Worm (Caenorhabditis elegans): Measurements from ENCODE around the gene H06I04.6.

The H06I04.6 gene

DNA sequence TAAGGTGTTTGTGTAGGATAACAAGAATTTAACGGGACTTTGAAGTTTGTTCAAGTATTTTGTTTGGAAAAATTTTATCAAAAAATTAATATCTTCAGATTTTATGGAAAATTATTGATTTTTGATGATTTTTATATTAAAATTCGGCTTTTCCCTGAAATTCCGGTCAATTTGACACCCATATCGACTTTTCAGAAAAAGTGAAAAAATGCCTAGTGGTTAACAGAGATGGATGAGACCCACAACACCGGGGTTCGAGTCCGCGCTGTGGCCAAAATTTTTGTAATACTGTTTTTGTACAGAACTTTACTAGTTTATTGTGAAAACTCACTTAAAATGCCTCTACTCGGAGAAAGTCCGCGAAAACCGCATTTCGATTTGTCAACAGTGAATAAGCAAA lies 45.4 kb upstream of the H06I04.6 start:
- TF ChIP-seq ceh-2 (tag; optimal IDR thresholded peaks at IDR 0.05) = no peak
- TF ChIP-seq ceh-9 (tag; optimal IDR thresholded peaks at IDR 0.05) = no peak
- TF ChIP-seq ceh-34 (tag; optimal IDR thresholded peaks at IDR 0.05) = no peak

DNA sequence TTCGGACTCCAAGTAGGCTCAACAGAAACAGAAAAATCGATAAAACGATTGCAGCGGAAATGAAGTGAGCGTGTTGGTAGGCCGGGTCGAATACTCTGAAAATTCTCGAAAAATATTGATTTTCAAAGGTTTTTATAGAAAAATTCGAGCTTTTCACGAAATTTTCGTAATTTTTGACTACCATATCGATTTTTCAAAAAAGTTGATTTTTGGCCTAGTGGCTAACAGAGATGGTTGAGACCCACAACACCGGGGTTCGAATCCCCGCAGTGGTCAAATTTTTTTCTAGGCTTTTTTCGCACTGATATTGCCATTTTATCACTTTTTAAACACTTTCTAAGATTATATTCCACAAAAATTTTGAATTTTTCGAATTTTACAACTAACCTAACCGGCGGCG lies 44.7 kb upstream of the H06I04.6 start:
- no peak for TF ChIP-seq ceh-22 (tag; optimal IDR thresholded peaks at IDR 0.05)
- TF ChIP-seq unc-55 (GFP tag; optimal IDR thresholded peaks at IDR 0.05) = no peak
- no peak for TF ChIP-seq ceh-9 (tag; optimal IDR thresholded peaks at IDR 0.05)
- no peak for TF ChIP-seq Y22D7AL.16 (tag; optimal IDR thresholded peaks at IDR 0.05)
- no peak for TF ChIP-seq C08G9.2 (tag; optimal IDR thresholded peaks at IDR 0.05)
- no peak for TF ChIP-seq ceh-45 (GFP tag; IDR thresholded peaks at IDR 0.05)
- no peak for TF ChIP-seq zip-5 (tag; optimal IDR thresholded peaks at IDR 0.05)
- TF ChIP-seq pros-1 (tag; optimal IDR thresholded peaks at IDR 0.05) = no peak
- TF ChIP-seq sox-4 (tag; optimal IDR thresholded peaks at IDR 0.05) = no peak
- TF ChIP-seq nhr-232 (tag; optimal IDR thresholded peaks at IDR 0.05) = no peak
- no peak for TF ChIP-seq hlh-6 (tag; optimal IDR thresholded peaks at IDR 0.05)
- no peak for TF ChIP-seq ceh-31 (tag; optimal IDR thresholded peaks at IDR 0.05)
- TF ChIP-seq lim-6 (tag; optimal IDR thresholded peaks at IDR 0.05) = no peak
- no peak for TF ChIP-seq pag-3 (tag; optimal IDR thresholded peaks at IDR 0.05; ENCODE audit: borderline replicate concordance)
- TF ChIP-seq hlh-15 (tag; optimal IDR thresholded peaks at IDR 0.05) = no peak

DNA sequence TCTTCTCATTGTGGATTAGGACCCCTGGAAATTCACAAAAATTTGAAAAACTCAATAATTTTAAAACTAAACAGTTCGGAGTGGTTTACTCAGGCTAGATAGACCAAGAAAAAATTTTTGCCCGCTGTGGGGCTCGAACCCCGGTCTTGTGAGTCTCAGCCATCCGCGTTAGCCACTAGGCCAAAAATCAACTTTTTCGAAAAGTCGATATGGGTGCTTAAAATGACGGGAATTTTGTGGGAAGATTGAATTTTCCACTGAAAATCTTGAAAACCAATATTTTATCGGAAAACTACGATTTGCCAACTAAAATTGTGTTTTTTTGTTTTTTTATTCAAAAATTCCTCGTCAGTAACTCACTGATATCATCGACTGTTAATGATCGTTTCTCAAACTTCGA lies 43.4 kb upstream of the H06I04.6 start:
- no peak for TF ChIP-seq pha-4 (tag; optimal IDR thresholded peaks at IDR 0.05)
- no peak for TF ChIP-seq elt-2 (tag; optimal IDR thresholded peaks at IDR 0.05)
- TF ChIP-seq unc-55 (GFP tag; optimal IDR thresholded peaks at IDR 0.05) = no peak
- TF ChIP-seq gmeb-2 (tag; optimal IDR thresholded peaks at IDR 0.05) = no peak
- TF ChIP-seq odd-2 (tag; optimal IDR thresholded peaks at IDR 0.05) = no peak

DNA sequence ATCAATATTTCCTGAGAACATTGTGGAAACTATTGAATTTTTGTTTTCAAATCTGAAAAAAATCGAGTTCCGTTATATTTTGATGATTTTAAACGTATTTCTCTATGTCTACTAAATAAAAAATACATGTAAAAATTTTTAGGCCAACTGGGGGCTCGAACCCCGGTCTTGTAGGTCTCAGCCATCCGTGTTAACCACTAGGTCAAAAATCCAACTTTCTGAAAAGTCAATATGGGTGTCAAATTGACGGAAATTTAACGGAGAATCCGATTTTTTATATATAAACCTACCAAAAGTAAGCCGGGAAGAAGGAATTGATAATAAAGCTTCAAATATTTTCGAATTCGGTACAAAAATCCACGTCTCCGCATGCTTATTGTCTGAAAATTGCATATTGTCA lies 42.2 kb upstream of the H06I04.6 start:
- TF ChIP-seq pag-3 (tag; optimal IDR thresholded peaks at IDR 0.05; ENCODE audit: borderline replicate concordance) (no peak), unc-86 (tag; optimal IDR thresholded peaks at IDR 0.05) (no peak), mec-3 (tag; optimal IDR thresholded peaks at IDR 0.05; ENCODE audit: borderline replicate concordance) (no peak), ceh-31 (tag; optimal IDR thresholded peaks at IDR 0.05) (no peak), Y22D7AL.16 (tag; optimal IDR thresholded peaks at IDR 0.05) (no peak), lin-11 (tag; optimal IDR thresholded peaks at IDR 0.05) (no peak), F13H6.1 (tag; optimal IDR thresholded peaks at IDR 0.05) (no peak), che-1 (tag; optimal IDR thresholded peaks at IDR 0.05) (no peak), ttx-3 (tag; optimal IDR thresholded peaks at IDR 0.05) (no peak), hlh-15 (tag; optimal IDR thresholded peaks at IDR 0.05) (no peak), tbx-2 (tag; optimal IDR thresholded peaks at IDR 0.05) (no peak), sox-2 (GFP tag; IDR thresholded peaks at IDR 0.05) (no peak), elt-4 (tag; optimal IDR thresholded peaks at IDR 0.05) (no peak), C38D4.7 (GFP tag; optimal IDR thresholded peaks at IDR 0.05) (no peak)

DNA sequence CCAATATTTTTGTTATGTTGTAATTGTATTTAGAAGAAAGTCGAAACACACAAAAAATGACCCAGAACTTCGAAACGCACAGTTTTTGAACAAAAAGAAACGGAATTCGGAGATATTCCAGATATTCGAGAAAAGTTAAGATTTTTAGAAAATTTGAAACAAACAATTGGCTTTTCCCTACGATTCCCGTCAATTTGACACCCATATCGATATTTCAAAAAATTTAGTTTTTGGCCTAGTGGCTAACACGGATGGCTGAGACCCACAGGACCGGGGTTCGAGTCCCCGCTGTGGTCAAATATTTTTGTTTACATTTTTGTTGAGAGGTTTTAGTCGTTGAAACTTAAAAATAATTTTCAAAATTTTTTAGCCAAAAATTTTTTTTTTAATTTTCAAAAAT lies 41.1 kb upstream of the H06I04.6 start:
- TF ChIP-seq ceh-14 (tag; optimal IDR thresholded peaks at IDR 0.05) (no peak), fax-1 (tag; optimal IDR thresholded peaks at IDR 0.05) (no peak), odd-2 (tag; optimal IDR thresholded peaks at IDR 0.05) (no peak), ceh-48 (tag; optimal IDR thresholded peaks at IDR 0.05) (no peak), elt-4 (tag; optimal IDR thresholded peaks at IDR 0.05) (no peak), fkh-10 (GFP tag; optimal IDR thresholded peaks at IDR 0.05) (no peak), ceh-31 (tag; optimal IDR thresholded peaks at IDR 0.05) (no peak), K02D7.2 (tag; optimal IDR thresholded peaks at IDR 0.05) (no peak), pag-3 (tag; optimal IDR thresholded peaks at IDR 0.05; ENCODE audit: borderline replicate concordance) (no peak), unc-42 (tag; optimal IDR thresholded peaks at IDR 0.05) (no peak), T23F11.4 (GFP tag; optimal IDR thresholded peaks at IDR 0.05) (no peak), ets-4 (tag; optimal IDR thresholded peaks at IDR 0.05) (no peak), unc-55 (GFP tag; optimal IDR thresholded peaks at IDR 0.05) (no peak), hlh-6 (tag; optimal IDR thresholded peaks at IDR 0.05) (no peak), dve-1 (tag; optimal IDR thresholded peaks at IDR 0.05) (no peak), fkh-6 (tag; optimal IDR thresholded peaks at IDR 0.05) (no peak), pat-9 (tag; optimal IDR thresholded peaks at IDR 0.05) (no peak)

Data from whole organism, late embryonic.